Worm (Caenorhabditis elegans): ENCODE measurements around the gene vab-15.

The vab-15 gene

ce11 chrX:9822606-9823264 is 24.3 kb upstream of the vab-15 start:
- TF ChIP-seq pha-4 (tag; optimal IDR thresholded peaks at IDR 0.05) (no peak), lin-54 (GFP tag; optimal IDR thresholded peaks at IDR 0.05) (no peak), F33H1.4 (GFP tag; IDR thresholded peaks at IDR 0.05) (no peak), Y79H2A.3 (GFP tag; conservative IDR thresholded peaks at IDR 0.05) (no peak), chd-7 (tag; optimal IDR thresholded peaks at IDR 0.05) (no peak), K11D2.4 (GFP tag; IDR thresholded peaks at IDR 0.05) (0 out of 2 replicates have a peak, but pooled peaks have one; percentile 51), D2030.7 (GFP tag; IDR thresholded peaks at IDR 0.05) (no peak), unc-62 (GFP tag; optimal IDR thresholded peaks at IDR 0.05) (no peak), F49E8.2 (tag; optimal IDR thresholded peaks at IDR 0.05; ENCODE audit: insufficient read depth) (no peak), sptf-2 (GFP tag; optimal IDR thresholded peaks at IDR 0.05) (no peak), snpc-4 (GFP tag; optimal IDR thresholded peaks at IDR 0.05) (no peak), snpc-4 (tag; optimal IDR thresholded peaks at IDR 0.05) (no peak), madf-8 (GFP tag; conservative IDR thresholded peaks at IDR 0.05) (no peak), egl-44 (GFP tag; IDR thresholded peaks at IDR 0.05) (no peak), let-526 (GFP tag; IDR thresholded peaks at IDR 0.05) (no peak), nfyb-1 (GFP tag; IDR thresholded peaks at IDR 0.05) (no peak), ztf-22 (GFP tag; optimal IDR thresholded peaks at IDR 0.05) (no peak), ztf-26 (tag; optimal IDR thresholded peaks at IDR 0.05) (no peak), mes-4 (tag; optimal IDR thresholded peaks at IDR 0.05) (no peak), lsl-1 (GFP tag; optimal IDR thresholded peaks at IDR 0.05) (no peak), hrde-1 (tag; optimal IDR thresholded peaks at IDR 0.05; ENCODE audit: borderline replicate concordance) (no peak), dox-1 (GFP tag; IDR thresholded peaks at IDR 0.05) (0 out of 2 replicates have a peak, but pooled peaks have one; percentile 47), ceh-27 (GFP tag; optimal IDR thresholded peaks at IDR 0.05) (peak; percentile 26), ceh-79 (tag; optimal IDR thresholded peaks at IDR 0.05) (no peak), K12H6.12 (tag; optimal IDR thresholded peaks at IDR 0.05) (peak; percentile 48), hmg-1.2 (GFP tag; IDR thresholded peaks at IDR 0.05) (peak; percentile 91), zfh-2 (GFP tag; conservative IDR thresholded peaks at IDR 0.05) (peak; percentile 39; the same call in 1 of the 2 replicates), Y67H2A.10 (GFP tag; conservative IDR thresholded peaks at IDR 0.05) (no peak), attf-5 (GFP tag; optimal IDR thresholded peaks at IDR 0.05) (peak; percentile 35), egl-18 (GFP tag; IDR thresholded peaks at IDR 0.05) (no peak), T26A5.8 (tag; optimal IDR thresholded peaks at IDR 0.05) (no peak), rcor-1 (GFP tag; IDR thresholded peaks at IDR 0.05) (no peak), hlh-12 (tag; optimal IDR thresholded peaks at IDR 0.05) (no peak), sdz-38 (tag; optimal IDR thresholded peaks at IDR 0.05) (no peak), ztf-3 (GFP tag; optimal IDR thresholded peaks at IDR 0.05) (no peak), bed-1 (GFP tag; IDR thresholded peaks at IDR 0.05) (no peak), mcd-1 (GFP tag; IDR thresholded peaks at IDR 0.05) (peak; percentile 39; the same call in 1 of the 2 replicates), athp-1 (tag; optimal IDR thresholded peaks at IDR 0.05) (no peak), hsf-1 (GFP tag; IDR thresholded peaks at IDR 0.05) (no peak), ZK185.1 (tag; optimal IDR thresholded peaks at IDR 0.05; ENCODE audit: poor library complexity, severe bottlenecking) (peak; percentile 66), rec-8 (tag; optimal IDR thresholded peaks at IDR 0.05) (no peak), lin-40 (tag; optimal IDR thresholded peaks at IDR 0.05) (peak; percentile 69), madf-3 (GFP tag; IDR thresholded peaks at IDR 0.05) (0 out of 2 replicates have a peak, but pooled peaks have one; percentile 23), F52B5.7 (tag; optimal IDR thresholded peaks at IDR 0.05) (no peak), F37B4.10 (GFP tag; IDR thresholded peaks at IDR 0.05) (no peak), aptf-2 (GFP tag; conservative IDR thresholded peaks at IDR 0.05) (no peak), nhr-27 (tag; optimal IDR thresholded peaks at IDR 0.05) (no peak), ztf-6 (GFP tag; IDR thresholded peaks at IDR 0.05) (no peak)

Measured in whole organism, young adult.